Worm (Caenorhabditis elegans): ENCODE data around the gene C46A5.4.
A peak's percentile ranks its signal among the peaks of the same experiment; 100 is the strongest.

C46A5.4 gene

ce11 chrIV:7774206-7774605 lies 17.1 kb upstream of the C46A5.4 start, which contains the start of the genes hcf-1 and swd-2.2 (continued):
- no peak for TF ChIP-seq hsf-1 (GFP tag; IDR thresholded peaks at IDR 0.05)
- no peak for TF ChIP-seq nhr-80 (tag; optimal IDR thresholded peaks at IDR 0.05)
- no peak for TF ChIP-seq F49E8.2 (tag; optimal IDR thresholded peaks at IDR 0.05; ENCODE audit: insufficient read depth)
- TF ChIP-seq atf-7 (tag; optimal IDR thresholded peaks at IDR 0.05), result no peak
- TF ChIP-seq madf-8 (GFP tag; conservative IDR thresholded peaks at IDR 0.05), result no peak
- peak; percentile 33 for TF ChIP-seq F23B12.7 (tag; optimal IDR thresholded peaks at IDR 0.05; ENCODE audit: insufficient read depth)

DNA sequence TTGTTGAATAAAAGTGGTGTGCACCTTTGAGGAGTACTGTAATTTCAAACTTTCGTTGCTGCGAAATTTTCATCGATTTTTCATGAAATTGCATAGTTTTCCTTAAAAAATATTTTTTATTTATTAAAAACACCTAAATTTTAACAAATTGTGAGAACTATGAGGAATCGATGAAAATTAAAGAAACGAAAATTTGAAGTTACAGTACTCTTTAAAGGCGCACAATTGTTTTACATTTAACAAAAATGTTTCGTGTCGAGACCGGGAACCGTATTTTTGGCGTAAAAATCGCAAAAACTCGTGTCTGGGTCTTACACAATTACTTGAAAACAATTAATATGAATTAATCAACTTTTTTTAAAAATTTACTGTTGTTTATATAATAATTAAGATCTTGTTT lies 13.0 kb upstream of the C46A5.4 start, which contains the start of gene rdl-1:
rdl-1 (minus strand) TSS at position 101 of the 400 bp plus-strand sequence.
- TF ChIP-seq lsl-1 (GFP tag; optimal IDR thresholded peaks at IDR 0.05) (peak; percentile 38), nhr-80 (tag; optimal IDR thresholded peaks at IDR 0.05) (no peak)

DNA sequence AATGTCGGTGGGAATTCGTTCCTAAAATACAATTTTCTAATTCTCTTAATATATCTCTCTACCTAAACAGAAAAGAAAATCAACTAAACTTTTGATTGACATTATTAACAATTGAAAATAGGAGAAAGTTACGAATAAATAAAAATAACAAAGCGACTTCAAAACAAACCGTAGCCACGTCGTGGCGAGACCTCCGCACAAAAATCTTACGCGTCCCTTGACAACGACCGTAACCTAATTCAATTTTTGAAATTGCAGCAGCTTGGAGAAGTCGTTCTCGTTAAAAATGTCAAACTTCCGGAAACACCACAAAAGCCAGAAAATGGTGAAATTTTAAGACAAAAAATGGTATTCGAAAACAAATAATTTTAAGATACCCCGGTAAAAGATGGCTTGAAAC lies 7.2 kb upstream of the C46A5.4 start:
- no peak for TF ChIP-seq attf-3 (GFP tag; conservative IDR thresholded peaks at IDR 0.05)
- TF ChIP-seq xnd-1 (tag; optimal IDR thresholded peaks at IDR 0.05), result peak; percentile 91
- TF ChIP-seq hsf-1 (GFP tag; IDR thresholded peaks at IDR 0.05), result no peak
- TF ChIP-seq madf-8 (GFP tag; conservative IDR thresholded peaks at IDR 0.05), result peak; percentile 58
- TF ChIP-seq lin-54 (GFP tag; optimal IDR thresholded peaks at IDR 0.05), result peak; percentile 63
- no peak for TF ChIP-seq T26A5.8 (tag; optimal IDR thresholded peaks at IDR 0.05)
- TF ChIP-seq athp-1 (tag; optimal IDR thresholded peaks at IDR 0.05), result no peak
- 0 out of 2 replicates have a peak, but pooled peaks have one; percentile 17 for TF ChIP-seq D2030.7 (GFP tag; IDR thresholded peaks at IDR 0.05)
- TF ChIP-seq snpc-1.3 (tag; optimal IDR thresholded peaks at IDR 0.05; ENCODE audit: insufficient read depth), result peak; percentile 28
- TF ChIP-seq F33H1.4 (GFP tag; IDR thresholded peaks at IDR 0.05), result peak; percentile 93
- peak; percentile 3 for TF ChIP-seq snpc-3.4 (tag; optimal IDR thresholded peaks at IDR 0.05)
- TF ChIP-seq F49E8.2 (tag; optimal IDR thresholded peaks at IDR 0.05; ENCODE audit: insufficient read depth), result peak; percentile 39
- peak; percentile 93 for TF ChIP-seq lsl-1 (GFP tag; optimal IDR thresholded peaks at IDR 0.05)
- no peak for TF ChIP-seq cebp-1 (GFP tag; IDR thresholded peaks at IDR 0.05)
- no peak for TF ChIP-seq cebp-1 (tag; optimal IDR thresholded peaks at IDR 0.05)
- TF ChIP-seq madf-6 (GFP tag; IDR thresholded peaks at IDR 0.05), result peak; percentile 92
- TF ChIP-seq dpff-1 (tag; optimal IDR thresholded peaks at IDR 0.05), result no peak
- TF ChIP-seq T07F8.4 (tag; optimal IDR thresholded peaks at IDR 0.05), result no peak
- no peak for TF ChIP-seq snpc-4 (GFP tag; optimal IDR thresholded peaks at IDR 0.05)
- peak in 2 of 4 experiments; percentile 24 to 25 for TF ChIP-seq snpc-4 (tag; optimal IDR thresholded peaks at IDR 0.05)

DNA sequence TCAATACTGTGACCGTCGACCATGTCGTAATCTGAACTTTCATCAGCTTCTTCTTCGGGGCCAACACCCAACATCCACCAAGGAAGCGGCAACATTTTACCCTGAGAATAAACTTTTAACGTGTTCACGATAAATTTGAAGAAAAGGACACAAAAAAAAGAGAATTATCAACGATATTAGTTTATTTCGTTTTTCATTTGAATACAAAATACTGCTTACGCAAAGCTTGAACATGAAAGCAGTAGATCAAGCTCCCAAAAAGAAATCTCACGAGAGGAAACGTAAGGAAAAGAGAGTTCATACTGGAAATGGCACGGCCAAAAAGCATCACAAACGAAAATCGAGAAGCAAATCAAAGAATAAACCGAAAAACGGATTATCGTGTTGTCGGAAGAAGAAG lies 6.6 kb upstream of the C46A5.4 start, which contains the start of the genes C46A5.6 and C46A5.1:
C46A5.6 (minus strand) TSS at position 101 of the 400 bp plus-strand sequence.
C46A5.1 (plus strand) TSS at position 184 of the 400 bp plus-strand sequence.
- TF ChIP-seq aptf-2 (GFP tag; conservative IDR thresholded peaks at IDR 0.05) (no peak), F57A8.1 (GFP tag; optimal IDR thresholded peaks at IDR 0.05) (no peak), dpl-1 (GFP tag; optimal IDR thresholded peaks at IDR 0.05) (no peak), bed-2 (GFP tag; IDR thresholded peaks at IDR 0.05) (no peak), unc-62 (GFP tag; optimal IDR thresholded peaks at IDR 0.05) (no peak), nfya-2 (GFP tag; IDR thresholded peaks at IDR 0.05) (no peak), K11D2.4 (GFP tag; IDR thresholded peaks at IDR 0.05) (no peak), nfyb-1 (GFP tag; IDR thresholded peaks at IDR 0.05) (no peak), lsy-27 (tag; optimal IDR thresholded peaks at IDR 0.05; ENCODE audit: borderline replicate concordance, insufficient read depth) (no peak), fkh-3 (tag; optimal IDR thresholded peaks at IDR 0.05) (no peak), mel-28 (tag; optimal IDR thresholded peaks at IDR 0.05; ENCODE audit: borderline replicate concordance) (no peak), sptf-2 (GFP tag; optimal IDR thresholded peaks at IDR 0.05) (no peak)
